Worm (Caenorhabditis elegans): ENCODE data around the gene cyp-35B1.

Gene cyp-35B1

DNA sequence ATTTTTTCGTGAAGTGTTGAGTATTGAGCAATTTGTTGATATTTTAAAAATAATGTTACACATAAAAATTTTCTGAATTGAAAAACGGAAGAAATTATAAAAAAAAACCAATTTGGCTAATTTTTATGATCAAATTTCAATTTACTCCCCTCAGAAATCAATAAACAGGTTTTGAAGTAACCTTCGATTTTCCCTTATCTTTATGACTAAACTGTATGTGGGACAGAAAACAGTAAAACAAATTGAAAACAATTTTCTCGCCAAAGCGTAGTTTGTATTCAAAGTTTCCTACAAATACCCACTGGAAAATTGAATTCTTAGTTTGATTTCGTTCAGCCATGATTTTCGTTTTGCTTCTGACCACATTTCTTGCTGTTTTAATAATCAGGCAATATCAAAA, at the start of gene cyp-35B1:
Gene cyp-35B1, plus strand, starts transcription at position 244 of the 400 bp plus-strand sequence.
- no peak for TF ChIP-seq W03F9.2 (tag; optimal IDR thresholded peaks at IDR 0.05)
- TF ChIP-seq dao-5 (tag; optimal IDR thresholded peaks at IDR 0.05) = no peak
- TF ChIP-seq him-1 (tag; optimal IDR thresholded peaks at IDR 0.05) = no peak

DNA sequence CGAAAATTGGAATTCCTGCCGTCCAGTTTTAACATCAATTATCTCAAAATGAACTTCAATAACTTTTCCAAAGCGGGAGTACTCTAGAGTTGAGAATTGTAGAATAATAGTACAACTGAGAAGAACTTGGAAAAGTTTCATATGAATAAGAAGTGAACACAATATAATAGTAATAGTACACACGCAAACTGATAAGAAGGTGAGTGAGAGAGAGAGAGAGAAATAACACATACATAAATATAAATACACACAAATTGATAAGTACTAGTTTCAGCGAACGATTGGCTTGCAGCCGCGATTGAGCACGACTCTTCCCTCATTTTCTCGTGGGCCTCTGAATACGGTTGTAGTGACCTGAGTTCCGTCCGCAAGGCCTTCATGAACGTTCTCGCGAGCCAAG, 49.7 kb upstream of the cyp-35B1 start, which contains the start of gene C17E7.13:
Gene C17E7.13, minus strand, starts transcription at position 176 of the 400 bp plus-strand sequence.
- no peak for TF ChIP-seq W03F9.2 (tag; optimal IDR thresholded peaks at IDR 0.05)
- TF ChIP-seq dao-5 (tag; optimal IDR thresholded peaks at IDR 0.05) = no peak
- no peak for TF ChIP-seq him-1 (tag; optimal IDR thresholded peaks at IDR 0.05)

DNA sequence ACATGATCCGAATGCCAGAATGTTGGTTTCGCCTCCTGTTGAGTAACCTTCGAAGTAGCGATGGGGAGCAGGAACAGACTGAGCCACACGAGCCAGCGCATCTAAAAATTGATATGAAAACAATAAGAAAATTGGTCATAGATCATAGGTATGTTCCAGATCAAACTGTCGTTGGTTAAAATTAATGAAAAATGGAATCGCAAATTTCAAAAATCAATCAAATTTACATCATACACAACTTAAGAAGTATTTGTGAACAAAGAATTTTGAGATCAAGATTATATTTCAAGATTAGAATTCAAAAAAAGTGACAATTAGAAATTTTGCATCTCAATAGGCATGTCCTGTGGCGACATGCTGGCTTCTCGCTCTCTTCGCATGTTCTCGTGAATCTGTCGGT, 48.1 kb upstream of the cyp-35B1 start, which contains the start of gene C17E7.9:
Gene C17E7.9, minus strand, starts transcription at position 101 of the 400 bp plus-strand sequence.
- no peak for TF ChIP-seq him-1 (tag; optimal IDR thresholded peaks at IDR 0.05)
- no peak for TF ChIP-seq dao-5 (tag; optimal IDR thresholded peaks at IDR 0.05)
- no peak for TF ChIP-seq W03F9.2 (tag; optimal IDR thresholded peaks at IDR 0.05)

DNA sequence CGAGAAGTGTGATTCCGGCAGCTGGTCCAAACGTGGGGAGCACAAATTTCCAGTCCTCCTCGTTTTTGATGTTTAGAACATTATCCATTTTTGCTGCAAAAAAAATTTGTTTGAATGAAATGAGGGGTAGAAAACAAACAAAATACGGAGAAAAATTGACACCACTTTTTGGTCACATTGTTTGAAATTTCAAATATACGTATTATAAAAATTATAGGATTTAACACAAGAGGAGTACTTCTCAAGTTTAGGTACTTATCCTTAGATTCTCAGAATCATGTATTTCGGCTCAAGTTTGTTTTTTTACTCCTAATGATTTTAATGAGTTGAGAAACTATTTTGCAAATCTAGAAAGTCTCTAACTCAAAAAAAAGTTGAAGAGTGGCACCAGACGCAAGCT, 46.9 kb upstream of the cyp-35B1 start, which contains the start of gene C17E7.12:
Gene C17E7.12, minus strand, starts transcription at position 101 of the 400 bp plus-strand sequence.
- TF ChIP-seq dao-5 (tag; optimal IDR thresholded peaks at IDR 0.05) = no peak
- no peak for TF ChIP-seq him-1 (tag; optimal IDR thresholded peaks at IDR 0.05)
- no peak for TF ChIP-seq W03F9.2 (tag; optimal IDR thresholded peaks at IDR 0.05)

DNA sequence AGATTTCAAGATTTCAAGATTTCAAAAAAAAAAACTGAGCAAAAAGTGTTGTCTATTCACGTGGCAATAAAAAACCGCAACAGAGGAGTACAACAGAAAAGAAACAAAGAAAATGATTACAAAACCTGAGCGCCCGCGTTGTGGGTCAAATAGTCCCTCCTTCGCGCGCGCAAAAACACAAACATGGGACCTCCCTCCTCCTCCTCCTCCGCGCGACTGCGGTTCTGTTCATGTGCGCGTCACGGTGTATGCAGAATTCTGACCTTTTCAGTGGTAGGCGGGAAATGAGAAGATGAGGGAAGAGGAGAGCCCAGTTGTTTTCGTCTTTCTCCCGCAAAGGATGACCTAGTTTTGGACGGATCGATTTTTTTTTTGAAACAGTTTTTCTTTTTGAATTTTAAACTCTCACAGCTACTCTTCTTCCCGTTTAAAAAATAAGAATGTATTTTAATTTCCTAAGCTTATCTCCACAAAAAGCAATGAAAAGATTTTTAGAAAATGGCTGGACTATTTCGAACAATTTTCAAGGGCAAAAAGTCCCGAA, 46.4 kb upstream of the cyp-35B1 start, which contains the start of gene C17E7.4:
Gene C17E7.4, plus strand, starts transcription at position 494 of the 544 bp plus-strand sequence.
- TF ChIP-seq W03F9.2 (tag; optimal IDR thresholded peaks at IDR 0.05) = no peak
- TF ChIP-seq him-1 (tag; optimal IDR thresholded peaks at IDR 0.05) = no peak
- TF ChIP-seq dao-5 (tag; optimal IDR thresholded peaks at IDR 0.05) = no peak

DNA sequence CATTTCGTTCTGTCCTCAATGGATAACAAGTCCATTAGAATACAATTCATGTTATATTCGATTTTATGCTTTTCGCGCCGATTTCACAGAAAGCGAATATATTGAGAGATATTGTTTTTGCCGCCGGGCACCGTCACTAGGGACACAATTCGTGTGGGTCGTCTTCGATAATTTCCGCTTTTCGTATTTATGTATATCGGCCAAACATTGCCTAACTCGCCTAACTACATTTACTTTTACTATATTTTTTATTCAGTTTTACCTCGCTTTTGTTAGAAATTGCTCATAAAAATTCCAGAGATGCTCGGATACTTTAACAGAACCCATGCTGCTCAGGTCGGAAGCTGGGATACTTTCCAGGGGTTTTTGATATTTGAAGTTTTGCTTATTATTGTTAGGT, 44.2 kb upstream of the cyp-35B1 start, which contains the start of gene sre-9:
Gene sre-9, plus strand, starts transcription at position 301 of the 400 bp plus-strand sequence.
- TF ChIP-seq him-1 (tag; optimal IDR thresholded peaks at IDR 0.05) (no peak), W03F9.2 (tag; optimal IDR thresholded peaks at IDR 0.05) (no peak), dao-5 (tag; optimal IDR thresholded peaks at IDR 0.05) (no peak)

DNA sequence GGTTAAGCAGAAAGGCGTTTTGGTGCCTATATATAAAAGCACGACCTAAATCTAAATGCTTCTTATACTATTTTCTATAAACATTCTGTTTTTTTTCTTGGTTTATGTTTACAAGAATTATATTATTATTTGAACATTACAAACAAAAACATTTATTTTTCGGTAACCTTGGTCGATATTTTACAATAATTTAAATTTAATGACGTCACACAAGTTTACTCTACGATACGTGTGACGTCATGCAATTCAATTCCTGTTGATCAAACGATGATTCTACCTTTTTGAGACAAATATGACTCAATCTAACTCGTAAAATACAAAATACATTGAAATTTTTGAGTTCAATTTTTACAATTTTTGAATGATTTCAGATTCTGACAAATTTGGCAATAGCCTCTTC, 42.8 kb upstream of the cyp-35B1 start:
- TF ChIP-seq W03F9.2 (tag; optimal IDR thresholded peaks at IDR 0.05) = no peak
- TF ChIP-seq him-1 (tag; optimal IDR thresholded peaks at IDR 0.05) = no peak
- TF ChIP-seq dao-5 (tag; optimal IDR thresholded peaks at IDR 0.05) = no peak

DNA sequence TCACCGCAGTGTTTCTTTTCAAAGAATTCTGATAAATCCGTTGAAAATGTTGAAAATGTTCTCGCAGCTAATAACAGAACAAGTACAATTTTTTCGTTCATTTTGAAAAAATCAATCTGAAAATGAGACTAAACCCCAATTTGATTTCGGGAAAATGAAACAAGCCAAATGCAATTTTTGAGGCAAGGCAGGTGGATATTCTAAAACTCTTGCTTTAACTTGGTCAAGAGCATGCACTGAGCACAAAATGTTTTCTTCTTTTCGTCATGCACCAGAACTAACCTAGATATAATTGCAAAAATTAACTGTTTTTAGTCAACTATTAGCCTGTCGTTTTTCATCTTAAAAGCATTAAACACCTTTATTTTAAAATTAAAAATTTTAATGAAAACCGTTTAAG, 38.7 kb upstream of the cyp-35B1 start, which contains the start of gene irld-22:
Gene irld-22, minus strand, starts transcription at position 101 of the 400 bp plus-strand sequence.
- TF ChIP-seq him-1 (tag; optimal IDR thresholded peaks at IDR 0.05) (no peak), dao-5 (tag; optimal IDR thresholded peaks at IDR 0.05) (no peak), W03F9.2 (tag; optimal IDR thresholded peaks at IDR 0.05) (no peak)

DNA sequence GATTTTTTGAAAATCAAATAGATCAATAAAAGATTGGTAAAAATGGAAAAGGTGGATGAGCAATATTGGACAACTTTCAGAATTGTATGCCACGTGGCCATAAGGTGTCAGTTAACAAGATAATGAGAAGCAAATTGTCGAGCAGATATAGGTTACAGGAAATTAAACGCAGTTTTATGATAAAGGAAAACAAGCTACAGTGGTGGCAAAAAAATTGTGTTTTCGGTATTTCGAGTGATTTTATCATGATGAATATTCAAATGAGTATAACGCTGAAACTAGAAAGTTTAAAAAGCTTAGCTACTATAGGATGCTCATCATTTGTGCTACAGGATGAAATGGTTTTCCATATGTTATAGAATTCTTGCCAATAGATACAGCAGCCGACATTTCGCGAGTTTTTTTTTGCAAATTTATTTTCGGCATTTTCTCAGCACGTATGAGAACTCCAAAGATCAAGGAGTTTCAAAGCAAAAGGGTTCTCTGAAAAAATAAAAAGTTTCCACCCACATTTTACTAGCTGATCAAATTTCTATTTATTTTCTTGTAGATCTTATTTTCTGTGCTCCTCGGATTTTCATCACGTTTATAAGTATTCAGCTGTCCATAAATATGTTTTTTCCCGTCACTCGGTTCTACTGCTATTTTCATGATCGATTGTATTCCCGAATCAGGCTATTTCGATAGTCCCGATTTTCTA, 36.2 kb upstream of the cyp-35B1 start, which contains the start of the genes str-229 and srh-190:
Gene str-229, minus strand, starts transcription at position 101 of the 700 bp plus-strand sequence.
Gene srh-190, plus strand, starts transcription at position 650 of the 700 bp plus-strand sequence.
- TF ChIP-seq W03F9.2 (tag; optimal IDR thresholded peaks at IDR 0.05) (no peak), dao-5 (tag; optimal IDR thresholded peaks at IDR 0.05) (no peak), him-1 (tag; optimal IDR thresholded peaks at IDR 0.05) (no peak)

DNA sequence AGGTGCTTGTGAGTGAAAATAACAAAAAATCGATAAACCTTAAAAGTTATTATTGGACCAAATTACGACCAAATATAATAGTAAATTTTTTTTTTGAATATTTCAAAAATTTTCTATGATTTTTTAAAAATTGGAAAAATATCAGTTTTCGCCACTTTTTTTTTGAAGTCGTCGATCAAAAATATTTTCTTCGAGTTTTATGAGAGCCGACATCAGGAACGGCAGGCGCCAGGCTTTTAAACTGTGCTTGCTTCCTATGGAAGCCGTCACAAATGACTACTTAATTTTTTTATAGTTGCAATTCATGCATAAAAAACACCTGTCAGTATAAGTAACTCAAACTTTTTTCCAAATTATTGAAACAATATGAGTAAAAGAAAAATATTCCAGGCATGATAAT, 35.4 kb upstream of the cyp-35B1 start:
- TF ChIP-seq W03F9.2 (tag; optimal IDR thresholded peaks at IDR 0.05) (no peak), him-1 (tag; optimal IDR thresholded peaks at IDR 0.05) (no peak), dao-5 (tag; optimal IDR thresholded peaks at IDR 0.05) (no peak)

DNA sequence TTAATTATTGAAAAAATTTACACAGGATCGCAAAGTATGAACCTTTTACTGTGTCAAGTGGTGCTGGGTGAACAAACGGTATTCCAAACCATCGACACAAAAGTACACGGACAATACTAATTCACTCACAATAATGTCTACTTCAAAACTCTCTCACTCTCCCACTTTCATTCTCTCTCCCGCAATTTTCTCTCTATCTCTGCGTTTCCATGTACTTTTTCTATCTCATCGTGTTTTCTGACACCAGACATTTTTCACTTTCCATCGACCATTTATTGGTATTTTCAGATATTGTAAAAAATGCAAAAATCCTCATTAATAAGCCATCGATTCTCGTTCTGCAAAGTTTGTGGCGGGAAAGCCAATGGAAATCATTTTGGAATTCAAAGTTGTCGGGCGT, 33.0 kb upstream of the cyp-35B1 start, which contains the start of gene nhr-156:
Gene nhr-156, plus strand, starts transcription at position 266 of the 400 bp plus-strand sequence.
- TF ChIP-seq W03F9.2 (tag; optimal IDR thresholded peaks at IDR 0.05) (no peak), dao-5 (tag; optimal IDR thresholded peaks at IDR 0.05) (no peak), him-1 (tag; optimal IDR thresholded peaks at IDR 0.05) (no peak)

DNA sequence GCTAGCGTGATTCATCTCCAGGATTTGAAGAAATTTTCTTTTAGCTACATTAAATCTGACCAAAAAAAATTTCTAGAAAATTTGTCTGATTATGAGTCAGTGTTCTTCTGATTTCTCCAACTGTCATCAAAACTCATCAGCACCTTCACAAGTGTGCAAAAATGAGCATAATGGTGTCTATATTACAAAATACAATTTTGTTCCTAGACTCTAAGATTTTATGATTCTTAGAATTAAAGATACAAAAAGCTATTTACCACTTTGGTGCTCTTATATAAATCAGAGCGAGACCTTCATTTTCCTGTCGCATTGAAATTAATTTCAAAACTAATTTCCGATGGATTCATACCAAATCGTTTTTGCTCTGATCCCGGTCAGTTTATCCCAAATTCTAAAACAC, 26.4 kb upstream of the cyp-35B1 start, which contains the start of gene srx-68:
Gene srx-68, plus strand, starts transcription at position 301 of the 400 bp plus-strand sequence.
- no peak for TF ChIP-seq W03F9.2 (tag; optimal IDR thresholded peaks at IDR 0.05)
- TF ChIP-seq him-1 (tag; optimal IDR thresholded peaks at IDR 0.05) = no peak
- TF ChIP-seq dao-5 (tag; optimal IDR thresholded peaks at IDR 0.05) = no peak

DNA sequence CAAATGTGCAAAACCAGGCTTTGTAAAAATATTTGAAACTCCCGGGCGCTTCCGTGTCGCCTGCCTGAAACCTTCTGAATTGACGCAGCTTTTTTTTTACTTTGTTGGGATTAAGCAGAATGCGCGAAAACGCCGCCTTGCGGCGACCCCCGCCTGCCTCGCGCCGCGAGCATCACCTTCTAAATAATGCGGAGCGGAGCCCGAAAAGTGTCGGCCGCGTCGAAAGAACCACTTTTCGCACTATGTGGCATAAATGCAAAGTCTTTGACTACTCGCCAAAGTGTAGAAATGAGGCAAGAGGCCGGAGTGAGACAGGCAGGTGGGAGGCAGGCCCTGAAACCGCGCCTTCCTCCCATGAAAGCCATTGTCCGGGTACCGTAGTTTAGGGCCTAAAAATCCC, 25.7 kb upstream of the cyp-35B1 start:
- no peak for TF ChIP-seq him-1 (tag; optimal IDR thresholded peaks at IDR 0.05)
- TF ChIP-seq W03F9.2 (tag; optimal IDR thresholded peaks at IDR 0.05) = no peak
- TF ChIP-seq dao-5 (tag; optimal IDR thresholded peaks at IDR 0.05) = no peak

DNA sequence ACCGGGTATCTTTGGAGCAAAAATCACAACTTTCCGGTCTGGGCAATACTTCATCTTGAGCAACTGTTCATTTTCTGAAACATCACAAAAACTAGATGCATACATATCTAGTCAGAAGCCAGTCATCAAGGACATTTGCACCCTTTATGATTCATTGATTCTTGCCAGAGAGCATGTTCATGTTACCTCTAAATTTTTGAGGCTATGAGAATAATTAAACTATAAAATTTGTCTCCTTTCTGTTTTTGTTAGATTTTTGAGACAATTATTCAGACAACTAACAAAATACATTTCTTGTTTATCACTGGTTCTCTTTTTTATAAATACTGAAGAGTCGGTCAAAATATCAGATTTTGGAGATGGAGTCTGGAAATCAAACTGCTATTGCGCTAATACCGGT, 22.4 kb upstream of the cyp-35B1 start, which contains the start of gene srx-67:
Gene srx-67, plus strand, starts transcription at position 301 of the 400 bp plus-strand sequence.
- no peak for TF ChIP-seq W03F9.2 (tag; optimal IDR thresholded peaks at IDR 0.05)

Data from whole organism, L4/young adult.